Fruit fly (Drosophila melanogaster) whole organism, wandering third instar larva: ENCODE results near the gene CG32639.

Experiments
- Abd-B ChIP-seq: fragments of >200 bp; optimal IDR thresholded peaks from 2 replicates; lab custom pipeline; 2017; ENCODE audit warnings: missing biosample characterization, missing genetic modification characterization
- CG32264 ChIP-seq: fragments of 200-800 bp; sonication (Bioruptor generic); optimal IDR thresholded peaks from 2 replicates; lab custom pipeline; 2016; ENCODE audit warnings: missing biosample characterization, missing genetic modification characterization
- CG9705 ChIP-seq: fragments of 200-800 bp; sonication (Bioruptor generic); optimal IDR thresholded peaks from 2 replicates; lab custom pipeline; 2018; ENCODE audit warnings: missing biosample characterization, mild to moderate bottlenecking, missing genetic modification characterization
- CrebA ChIP-seq: fragments of 200-800 bp; sonication (Bioruptor generic); optimal IDR thresholded peaks from 2 replicates; lab custom pipeline; 2016; ENCODE audit warnings: missing biosample characterization, mild to moderate bottlenecking, missing genetic modification characterization, borderline replicate concordance
- Dfd ChIP-seq: fragments of >200 bp; optimal IDR thresholded peaks from 2 replicates; lab custom pipeline; 2017; ENCODE audit warnings: missing biosample characterization, missing genetic modification characterization
- Dif ChIP-seq: fragments of 200-275, 200-300 bp; sonication (Bioruptor generic); optimal IDR thresholded peaks from 2 replicates; lab custom pipeline; 2018; ENCODE audit warnings: missing biosample characterization, missing genetic modification characterization; ENCODE audit not compliant: partially characterized antibody
- GATAd ChIP-seq: sonication (Bioruptor generic); optimal IDR thresholded peaks from 2 replicates; lab custom pipeline; 2016; ENCODE audit warnings: missing biosample characterization, missing genetic modification characterization
- HLH106 ChIP-seq: fragments of 200-800 bp; optimal IDR thresholded peaks from 3 replicates; lab custom pipeline; 2019; ENCODE audit warnings: missing biosample characterization, mild to moderate bottlenecking, missing genetic modification characterization, moderate library complexity
- Hnf4 ChIP-seq: fragments of 200-800 bp; sonication (Bioruptor generic); optimal IDR thresholded peaks from 2 replicates; lab custom pipeline; 2016; ENCODE audit warnings: missing biosample characterization, mild to moderate bottlenecking, missing genetic modification characterization
- Hr78 ChIP-seq: fragments of >200 bp; optimal IDR thresholded peaks from 2 replicates; lab custom pipeline; 2017; ENCODE audit warnings: missing biosample characterization, missing genetic modification characterization
- Hr83 ChIP-seq: fragments of 200-300 bp; sonication (Bioruptor generic); optimal IDR thresholded peaks from 2 replicates; lab custom pipeline; 2016; ENCODE audit warnings: missing biosample characterization, mild to moderate bottlenecking, missing genetic modification characterization, moderate library complexity; ENCODE audit not compliant: poor library complexity, severe bottlenecking
- Jra ChIP-seq: sonication (Bioruptor generic); optimal IDR thresholded peaks from 2 replicates; lab custom pipeline; 2016; ENCODE audit warnings: missing biosample characterization, missing genetic modification characterization
- Mio ChIP-seq: sonication (Bioruptor generic); optimal IDR thresholded peaks from 2 replicates; lab custom pipeline; 2016; ENCODE audit warnings: missing biosample characterization, missing genetic modification characterization
- Myc ChIP-seq: fragments of >200 bp; optimal IDR thresholded peaks from 2 replicates; lab custom pipeline; 2017
- N ChIP-seq: fragments of >200 bp; optimal IDR thresholded peaks from 2 replicates; lab custom pipeline; 2018; ENCODE audit warnings: missing biosample characterization, missing external identifiers, missing genetic modification characterization
- OdsH ChIP-seq: fragments of 200-800 bp; sonication (Bioruptor generic); optimal IDR thresholded peaks from 2 replicates; lab custom pipeline; 2016; ENCODE audit warnings: missing biosample characterization, mild to moderate bottlenecking, missing genetic modification characterization
- Rel ChIP-seq, 2 experiments: fragments of 200-800 bp; sonication (Bioruptor generic) in 1 of 2; optimal IDR thresholded peaks; 2 replicates in 1 of 2; 3 replicates in 1 of 2; lab custom pipeline; 2016 to 2019; ENCODE audit warnings: mild to moderate bottlenecking in 2 of 2, missing biosample characterization in 2 of 2, missing genetic modification characterization in 2 of 2, moderate library complexity in 1 of 2
- Sp1 ChIP-seq: fragments of 200-800 bp; sonication (Bioruptor generic); optimal IDR thresholded peaks from 3 replicates; lab custom pipeline; 2019; ENCODE audit warnings: missing biosample characterization, mild to moderate bottlenecking, missing genetic modification characterization, moderate library complexity
- Vsx2 ChIP-seq: fragments of 200-300, 225-300 bp; sonication (Bioruptor generic); optimal IDR thresholded peaks from 2 replicates; lab custom pipeline; 2018; ENCODE audit warnings: missing biosample characterization, missing genetic modification characterization; ENCODE audit not compliant: partially characterized antibody
- br ChIP-seq: fragments of 200-800 bp; sonication (Bioruptor generic); optimal IDR thresholded peaks from 2 replicates; lab custom pipeline; 2016; ENCODE audit warnings: missing biosample characterization, missing genetic modification characterization
- brk ChIP-seq: fragments of 200-800 bp; sonication (Bioruptor generic); optimal IDR thresholded peaks from 2 replicates; lab custom pipeline; 2016; ENCODE audit warnings: missing biosample characterization, mild to moderate bottlenecking, missing genetic modification characterization
- dl ChIP-seq, 2 experiments: fragments of 175-275, 200-275 bp in 1 of 2; fragments of 200-275 bp in 1 of 2; sonication (Bioruptor generic); optimal IDR thresholded peaks; lab custom pipeline; 2018; ENCODE audit warnings: mild to moderate bottlenecking in 2 of 2, missing biosample characterization in 2 of 2, missing genetic modification characterization in 2 of 2, moderate library complexity in 2 of 2; ENCODE audit not compliant: partially characterized antibody in 2 of 2, insufficient read depth in 1 of 2
- dmrt93B ChIP-seq: fragments of 200-800 bp; sonication (Bioruptor generic); optimal IDR thresholded peaks from 2 replicates; lab custom pipeline; 2018; ENCODE audit warnings: missing biosample characterization, mild to moderate bottlenecking, missing genetic modification characterization
- dsf ChIP-seq: sonication (Bioruptor generic); optimal IDR thresholded peaks from 2 replicates; lab custom pipeline; 2016; ENCODE audit warnings: missing biosample characterization, missing genetic modification characterization, borderline replicate concordance
- ey ChIP-seq: fragments of 200-800 bp; sonication (Bioruptor generic); optimal IDR thresholded peaks from 2 replicates; lab custom pipeline; 2016; ENCODE audit warnings: missing biosample characterization, missing genetic modification characterization
- foxo ChIP-seq, 2 experiments: fragments of 200-800 bp; sonication (Bioruptor generic); optimal IDR thresholded peaks; 2 replicates in 1 of 2; 3 replicates in 1 of 2; lab custom pipeline; 2016 to 2017; ENCODE audit warnings: missing biosample characterization in 2 of 2, missing genetic modification characterization in 2 of 2
- h ChIP-seq: fragments of 200-800 bp; sonication (Bioruptor generic); optimal IDR thresholded peaks from 3 replicates; lab custom pipeline; 2016; ENCODE audit warnings: missing biosample characterization, mild to moderate bottlenecking, missing genetic modification characterization
- jim ChIP-seq: fragments of 175-275, 200-325 bp; sonication (Bioruptor generic); optimal IDR thresholded peaks from 2 replicates; lab custom pipeline; 2016; ENCODE audit warnings: missing biosample characterization, mild to moderate bottlenecking, missing genetic modification characterization
- lola ChIP-seq: fragments of >200 bp; optimal IDR thresholded peaks from 2 replicates; lab custom pipeline; 2017; ENCODE audit warnings: missing biosample characterization, missing genetic modification characterization
- pan ChIP-seq: fragments of >200 bp; optimal IDR thresholded peaks from 2 replicates; lab custom pipeline; 2017
- psq ChIP-seq: fragments of 200-800 bp; sonication (Bioruptor generic); optimal IDR thresholded peaks from 3 replicates; lab custom pipeline; 2017; ENCODE audit warnings: missing biosample characterization, mild to moderate bottlenecking, missing genetic modification characterization, moderate library complexity
- rgr ChIP-seq: fragments of 200-800 bp; sonication (Bioruptor generic); optimal IDR thresholded peaks from 3 replicates; lab custom pipeline; 2016; ENCODE audit warnings: missing biosample characterization, mild to moderate bottlenecking, missing genetic modification characterization
- sage ChIP-seq: fragments of 200-800 bp; sonication (Bioruptor generic); optimal IDR thresholded peaks from 2 replicates; lab custom pipeline; 2016; ENCODE audit warnings: missing biosample characterization, mild to moderate bottlenecking, missing genetic modification characterization
- sv ChIP-seq: fragments of 200-800 bp; sonication (Bioruptor generic); optimal IDR thresholded peaks from 3 replicates; lab custom pipeline; 2016; ENCODE audit warnings: missing biosample characterization, missing genetic modification characterization
- tai ChIP-seq: sonication (Bioruptor generic); optimal IDR thresholded peaks from 2 replicates; lab custom pipeline; 2016; ENCODE audit warnings: missing biosample characterization, missing genetic modification characterization
- usp ChIP-seq: fragments of >200 bp; optimal IDR thresholded peaks from 2 replicates; lab custom pipeline; 2017; ENCODE audit warnings: missing biosample characterization, missing genetic modification characterization
- woc ChIP-seq: sonication (Bioruptor generic); optimal IDR thresholded peaks from 2 replicates; lab custom pipeline; 2016; ENCODE audit warnings: missing biosample characterization, mild to moderate bottlenecking, missing genetic modification characterization

The CG32639 gene

dm6 chrX:13249732-13250395 lies 13.5 kb upstream of the CG32639 start:
- TF ChIP-seq usp (no peak), HLH106 (no peak), CrebA (no peak), psq (GFP tag; lab: Kevin White, UChicago) (no peak), Myc (lab: Kevin White, UChicago) (no peak), foxo (GFP tag; optimal IDR thresholded peaks at IDR 0.05; lab: Kevin White, UChicago) (no peak), Hr78 (GFP tag; lab: Kevin White, UChicago) (no peak), sv (GFP tag; lab: Kevin White, UChicago) (no peak), brk (GFP tag; lab: Kevin White, UChicago) (no peak), sage (GFP tag; lab: Kevin White, UChicago) (no peak), Abd-B (no peak), OdsH (no peak), Dif (GFP tag; lab: Kevin White, UChicago) (no peak), tai (GFP tag; lab: Kevin White, UChicago) (no peak), GATAd (GFP tag; lab: Kevin White, UChicago) (no peak), jim (GFP tag; lab: Kevin White, UChicago) (no peak), Hnf4 (GFP tag; lab: Kevin White, UChicago) (no peak), br (no peak)
- TF ChIP-seq, all 38 proteins: peak for 0

- TF ChIP-seq dl (GFP tag; optimal IDR thresholded peaks at IDR 0.05; lab: Kevin White, UChicago; ENCODE audit: insufficient read depth in 1 of 2, partially characterized antibody in 2 of 2) (no peak), CG9705 (GFP tag; lab: Kevin White, UChicago) (no peak), Vsx2 (GFP tag; lab: Kevin White, UChicago) (no peak), dmrt93B (GFP tag; lab: Kevin White, UChicago) (no peak), dsf (no peak)
Observed at dm6 chrX:13248515-13248914, 12.1 kb upstream of the CG32639 start.

- no peak for TF ChIP-seq Hr78 (GFP tag; lab: Kevin White, UChicago)
- no peak for TF ChIP-seq Myc (lab: Kevin White, UChicago)
- no peak for TF ChIP-seq sage (GFP tag; lab: Kevin White, UChicago)
- no peak for TF ChIP-seq rgr (GFP tag; lab: Kevin White, UChicago)
- TF ChIP-seq Dfd (GFP tag; lab: Kevin White, UChicago) = no peak
- TF ChIP-seq Hnf4 (GFP tag; lab: Kevin White, UChicago) = no peak
- TF ChIP-seq sv (GFP tag; lab: Kevin White, UChicago) = no peak
- TF ChIP-seq dsf = no peak
- no peak for TF ChIP-seq tai (GFP tag; lab: Kevin White, UChicago)
- TF ChIP-seq CG32264 (GFP tag; lab: Kevin White, UChicago) = no peak
Observed at dm6 chrX:13247789-13248188, 11.4 kb upstream of the CG32639 start.

dm6 chrX:13245767-13246166 lies 9.4 kb upstream of the CG32639 start:
- TF ChIP-seq Myc (lab: Kevin White, UChicago) (no peak), Hr83 (GFP tag; lab: Kevin White, UChicago) (no peak), Sp1 (GFP tag; lab: Kevin White, UChicago) (peak; percentile 33), rgr (GFP tag; lab: Kevin White, UChicago) (peak; percentile 58), lola (GFP tag; lab: Kevin White, UChicago) (no peak), Dif (GFP tag; lab: Kevin White, UChicago) (no peak), CrebA (no peak), HLH106 (peak; percentile 2), usp (no peak), Hr78 (GFP tag; lab: Kevin White, UChicago) (no peak), sv (GFP tag; lab: Kevin White, UChicago) (no peak), CG9705 (GFP tag; lab: Kevin White, UChicago) (no peak), CG32264 (GFP tag; lab: Kevin White, UChicago) (no peak), h (GFP tag; lab: Kevin White, UChicago) (peak; percentile 52), Mio (GFP tag; lab: Kevin White, UChicago) (no peak), sage (GFP tag; lab: Kevin White, UChicago) (no peak), foxo (GFP tag; optimal IDR thresholded peaks at IDR 0.05; lab: Kevin White, UChicago) (peak in 1 of 2 experiments; percentile 75), Abd-B (no peak), br (peak; percentile 9), dsf (no peak), tai (GFP tag; lab: Kevin White, UChicago) (no peak), psq (GFP tag; lab: Kevin White, UChicago) (peak; percentile 52), N (GFP tag; lab: Kevin White, UChicago) (no peak), woc (GFP tag; lab: Kevin White, UChicago) (peak; percentile 37), GATAd (GFP tag; lab: Kevin White, UChicago) (no peak), dmrt93B (GFP tag; lab: Kevin White, UChicago) (no peak), Jra (no peak), ey (peak; percentile 27), brk (GFP tag; lab: Kevin White, UChicago) (no peak), Rel (GFP tag; optimal IDR thresholded peaks at IDR 0.05; lab: Kevin White, UChicago) (peak; percentile 0), Rel (tag; optimal IDR thresholded peaks at IDR 0.05; lab: Kevin White, UChicago) (no peak), Vsx2 (GFP tag; lab: Kevin White, UChicago) (no peak), Hnf4 (GFP tag; lab: Kevin White, UChicago) (no peak), OdsH (peak; percentile 60), Dfd (GFP tag; lab: Kevin White, UChicago) (no peak), pan (no peak), jim (GFP tag; lab: Kevin White, UChicago) (no peak), dl (GFP tag; optimal IDR thresholded peaks at IDR 0.05; lab: Kevin White, UChicago; ENCODE audit: insufficient read depth in 1 of 2, partially characterized antibody in 2 of 2) (no peak)
